Worm (Caenorhabditis elegans): ENCODE data around the gene srh-266.

ce11 chrV:654402-654801 lies 10.2 kb upstream of the srh-266 start, which contains the start of gene srj-6:
- TF ChIP-seq ama-1 (optimal IDR thresholded peaks at IDR 0.05) (no peak), lsy-2 (tag; optimal IDR thresholded peaks at IDR 0.05) (no peak), zag-1 (tag; optimal IDR thresholded peaks at IDR 0.05) (no peak), ztf-11 (tag; optimal IDR thresholded peaks at IDR 0.05) (no peak), ZK546.5 (tag; optimal IDR thresholded peaks at IDR 0.05) (no peak), nhr-129 (tag; optimal IDR thresholded peaks at IDR 0.05) (no peak), ztf-4 (tag; optimal IDR thresholded peaks at IDR 0.05) (no peak), unc-39 (tag; optimal IDR thresholded peaks at IDR 0.05) (no peak)

Measured in whole organism, L2 larva.